Worm (Caenorhabditis elegans) whole organism, early embryonic: Measurements from ENCODE around the gene F43C11.7.

Experiments used
- B0310.2 ChIP-seq: sonication (generic microtip); optimal IDR thresholded peaks from 2 replicates; lab custom pipeline; 2016; ENCODE audit warnings: mild to moderate bottlenecking, missing genetic modification characterization, missing compliant biosample characterization
- ama-1 ChIP-seq: fragments of 150-350 bp; optimal IDR thresholded peaks from 2 replicates; lab custom pipeline; 2014

DNA sequence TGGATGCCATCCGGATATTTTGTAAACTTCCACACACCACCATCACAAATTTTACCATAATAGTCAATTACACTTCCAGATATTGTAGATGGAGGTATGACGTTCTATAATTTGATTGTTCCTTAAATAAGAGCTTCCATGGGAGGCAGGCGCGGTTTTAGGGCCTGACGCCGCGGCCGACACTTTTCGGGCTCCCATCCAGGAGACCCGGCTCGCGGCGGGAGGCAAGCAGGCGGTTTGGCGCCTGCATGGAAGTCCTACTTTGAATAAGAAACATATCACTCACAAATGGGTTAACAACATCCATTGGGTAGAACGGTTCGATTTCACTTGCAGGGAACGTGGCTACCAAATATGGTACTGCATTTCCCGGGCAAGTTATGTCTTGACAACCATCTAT is 44.0 kb downstream of the F43C11.7 start:
- TF ChIP-seq ama-1 (lab: Kevin White, UChicago): no peak
- TF ChIP-seq B0310.2 (tag; lab: Kevin White, UChicago): no peak
